Worm (Caenorhabditis elegans) whole organism, young adult: ENCODE results near the gene Y54G2A.12.

Source experiments
- B0035.1 ChIP-seq: sonication (generic microtip); optimal IDR thresholded peaks from 2 replicates; lab custom pipeline; 2016; ENCODE audit warnings: missing genetic modification characterization, mild to moderate bottlenecking, missing compliant biosample characterization, missing genotype, missing genetic modification reagents
- B0261.1 ChIP-seq: sonication (generic microtip); optimal IDR thresholded peaks from 2 replicates; lab custom pipeline; 2016; ENCODE audit warnings: mild to moderate bottlenecking, missing genetic modification characterization, moderate library complexity, missing compliant biosample characterization
- B0336.3 ChIP-seq: fragments of 200-800 bp; sonication (Bioruptor generic); IDR thresholded peaks from 2 replicates; pipeline ENCODE4 v1.3.6; 2022; ENCODE audit warnings: missing genetic modification characterization, missing compliant biosample characterization
- F49E8.2 ChIP-seq: sonication (generic microtip); optimal IDR thresholded peaks from 3 replicates; lab custom pipeline; 2017; ENCODE audit warnings: missing genetic modification characterization, mild to moderate bottlenecking, missing compliant biosample characterization, antibody characterized with exemption, moderate library complexity; ENCODE audit not compliant: insufficient read depth
- F52B5.7 ChIP-seq: sonication (generic microtip); optimal IDR thresholded peaks from 2 replicates; lab custom pipeline; 2016; ENCODE audit warnings: mild to moderate bottlenecking, missing genetic modification characterization, missing compliant biosample characterization
- F55B11.4 ChIP-seq: sonication (generic microtip); optimal IDR thresholded peaks from 2 replicates; lab custom pipeline; 2016; ENCODE audit warnings: missing compliant biosample characterization, missing genetic modification characterization, borderline replicate concordance; ENCODE audit not compliant: insufficient read depth
- F57C9.4 ChIP-seq: sonication (generic microtip); optimal IDR thresholded peaks from 2 replicates; lab custom pipeline; 2017; ENCODE audit warnings: mild to moderate bottlenecking, missing genetic modification characterization, missing compliant biosample characterization
- Y67H2A.10 ChIP-seq: fragments of 200-800 bp; sonication (Bioruptor generic); conservative IDR thresholded peaks from 2 replicates; pipeline ENCODE4 v1.3.6; 2022; ENCODE audit warnings: missing genetic modification reagents, missing genetic modification characterization, missing compliant biosample characterization
- athp-1 ChIP-seq: sonication (generic microtip); optimal IDR thresholded peaks from 2 replicates; lab custom pipeline; 2017; ENCODE audit warnings: mild to moderate bottlenecking, missing genetic modification characterization, missing compliant biosample characterization
- attf-6 ChIP-seq: fragments of 200-800 bp; sonication (Bioruptor generic); IDR thresholded peaks from 2 replicates; pipeline ENCODE4 v1.3.6; 2022; ENCODE audit warnings: missing genetic modification reagents, missing genetic modification characterization, missing compliant biosample characterization
- bed-2 ChIP-seq: fragments of 200-800 bp; sonication (Bioruptor generic); IDR thresholded peaks from 2 replicates; pipeline ENCODE4 v1.3.6; 2022; ENCODE audit warnings: missing genetic modification reagents, missing genetic modification characterization, missing compliant biosample characterization
- ccch-3 ChIP-seq: fragments of 200-800 bp; sonication (Bioruptor generic); optimal IDR thresholded peaks from 2 replicates; lab custom pipeline; 2018; ENCODE audit warnings: mild to moderate bottlenecking, missing genetic modification characterization, missing compliant biosample characterization
- cebp-2 ChIP-seq: fragments of 200-800 bp; sonication (Bioruptor generic); IDR thresholded peaks from 2 replicates; pipeline ENCODE4 v1.3.6; 2022; ENCODE audit warnings: missing genetic modification characterization, missing compliant biosample characterization
- ceh-100 ChIP-seq: fragments of 200-800 bp; sonication (Bioruptor generic); IDR thresholded peaks from 2 replicates; pipeline ENCODE4 v1.3.6; 2022; ENCODE audit warnings: missing genetic modification reagents, missing genetic modification characterization, missing compliant biosample characterization
- ceh-27 ChIP-seq: fragments of 200-800 bp; sonication (Bioruptor generic); optimal IDR thresholded peaks from 2 replicates; lab custom pipeline; 2018; ENCODE audit warnings: mild to moderate bottlenecking, missing genetic modification characterization, moderate library complexity, missing compliant biosample characterization
- ceh-79 ChIP-seq: sonication (generic microtip); optimal IDR thresholded peaks from 2 replicates; lab custom pipeline; 2017; ENCODE audit warnings: mild to moderate bottlenecking, missing genetic modification characterization, missing compliant biosample characterization
- ceh-91 ChIP-seq: fragments of 200-800 bp; sonication (Bioruptor generic); IDR thresholded peaks from 2 replicates; pipeline ENCODE4 v1.3.6; 2022; ENCODE audit warnings: missing genetic modification reagents, missing genetic modification characterization, missing compliant biosample characterization
- die-1 ChIP-seq: sonication (generic microtip); optimal IDR thresholded peaks from 2 replicates; lab custom pipeline; 2016; ENCODE audit warnings: missing genotype, mild to moderate bottlenecking, missing genetic modification characterization, missing compliant biosample characterization
- dox-1 ChIP-seq: fragments of 200-800 bp; sonication (Bioruptor generic); IDR thresholded peaks from 2 replicates; pipeline ENCODE4 v1.3.6; 2022; ENCODE audit warnings: missing genetic modification reagents, missing genetic modification characterization, missing compliant biosample characterization
- dpff-1 ChIP-seq: sonication (generic microtip); optimal IDR thresholded peaks from 2 replicates; lab custom pipeline; 2017; ENCODE audit warnings: mild to moderate bottlenecking, missing genetic modification characterization, missing compliant biosample characterization
- efl-1 ChIP-seq: fragments of 150-350 bp; optimal IDR thresholded peaks from 2 replicates; lab custom pipeline; 2014; ENCODE audit warnings: missing biosample characterization, missing genetic modification reagents, missing genetic modification characterization
- ekl-4 ChIP-seq: fragments of 200-800 bp; sonication (Bioruptor generic); IDR thresholded peaks from 2 replicates; pipeline ENCODE4 v1.3.6; 2022; ENCODE audit warnings: missing genetic modification reagents, missing genetic modification characterization, missing compliant biosample characterization
- fkh-3 ChIP-seq: sonication (generic microtip); optimal IDR thresholded peaks from 2 replicates; lab custom pipeline; 2016; ENCODE audit warnings: mild to moderate bottlenecking, missing genetic modification characterization, missing compliant biosample characterization
- hrde-1 ChIP-seq: sonication (generic microtip); optimal IDR thresholded peaks from 2 replicates; lab custom pipeline; 2016; ENCODE audit warnings: missing genetic modification characterization, mild to moderate bottlenecking, missing compliant biosample characterization, moderate library complexity, missing genotype, missing genetic modification reagents, borderline replicate concordance
- let-607 ChIP-seq, 2 experiments: fragments of 200-800 bp in 1 of 2; sonication (Bioruptor generic) in 1 of 2; sonication (generic microtip) in 1 of 2; optimal IDR thresholded peaks; 2 replicates each; lab custom pipeline; 2016 to 2018; ENCODE audit warnings: mild to moderate bottlenecking in 2 of 2, missing compliant biosample characterization in 2 of 2, missing genetic modification characterization in 2 of 2, moderate library complexity in 2 of 2, missing genotype in 1 of 2
- lin-40 ChIP-seq: sonication (generic microtip); optimal IDR thresholded peaks from 2 replicates; lab custom pipeline; 2016; ENCODE audit warnings: missing genetic modification characterization, mild to moderate bottlenecking, missing compliant biosample characterization, missing genotype, missing genetic modification reagents
- lin-54 ChIP-seq: fragments of 200-800 bp; sonication (Bioruptor generic); optimal IDR thresholded peaks from 2 replicates; lab custom pipeline; 2018; ENCODE audit warnings: mild to moderate bottlenecking, missing genetic modification characterization, missing compliant biosample characterization
- lsy-27 ChIP-seq: sonication (generic microtip); optimal IDR thresholded peaks from 2 replicates; lab custom pipeline; 2017; ENCODE audit warnings: missing genetic modification characterization, mild to moderate bottlenecking, missing compliant biosample characterization, antibody characterized with exemption, missing genotype, borderline replicate concordance; ENCODE audit not compliant: insufficient read depth
- madf-6 ChIP-seq: fragments of 200-800 bp; sonication (Bioruptor generic); IDR thresholded peaks from 2 replicates; pipeline ENCODE4 v1.3.6; 2022; ENCODE audit warnings: missing genetic modification reagents, missing genetic modification characterization, missing compliant biosample characterization
- mel-28 ChIP-seq: sonication (generic microtip); optimal IDR thresholded peaks from 2 replicates; lab custom pipeline; 2016; ENCODE audit warnings: borderline replicate concordance, mild to moderate bottlenecking, missing genetic modification characterization, missing compliant biosample characterization
- mxl-1 ChIP-seq: sonication (generic microtip); optimal IDR thresholded peaks from 2 replicates; lab custom pipeline; 2016; ENCODE audit warnings: missing genetic modification characterization, missing compliant biosample characterization
- nfya-1 ChIP-seq: sonication (generic microtip); optimal IDR thresholded peaks from 2 replicates; lab custom pipeline; 2017; ENCODE audit warnings: antibody characterized with exemption, missing compliant biosample characterization, missing genetic modification characterization, borderline replicate concordance; ENCODE audit not compliant: insufficient read depth
- nhr-120 ChIP-seq: fragments of 200-800 bp; sonication (Bioruptor generic); IDR thresholded peaks from 2 replicates; pipeline ENCODE4 v1.3.6; 2022; ENCODE audit warnings: missing genetic modification characterization, missing compliant biosample characterization
- nhr-80 ChIP-seq: sonication (generic microtip); optimal IDR thresholded peaks from 2 replicates; lab custom pipeline; 2016; ENCODE audit warnings: missing genetic modification characterization, missing compliant biosample characterization
- nhr-90 ChIP-seq: sonication (generic microtip); optimal IDR thresholded peaks from 2 replicates; lab custom pipeline; 2016; ENCODE audit warnings: missing genotype, mild to moderate bottlenecking, missing genetic modification characterization, missing compliant biosample characterization
- rpc-1 ChIP-seq, 2 experiments: fragments of 150-350 bp in 1 of 2; sonication (generic microtip) in 1 of 2; optimal IDR thresholded peaks; 2 replicates each; lab custom pipeline; 2014 to 2018; ENCODE audit warnings: missing biosample characterization in 1 of 2, missing genetic modification characterization in 1 of 2, missing genetic modification reagents in 1 of 2, missing genotype in 1 of 2
- snpc-4 ChIP-seq, 5 experiments: fragments of 150-350 bp in 1 of 5; sonication (generic microtip) in 4 of 5; optimal IDR thresholded peaks; 2 replicates each; lab custom pipeline; 2014 to 2018; ENCODE audit warnings: missing genetic modification characterization in 5 of 5, missing biosample characterization in 3 of 5, antibody characterized with exemption in 2 of 5, mild to moderate bottlenecking in 2 of 5, missing compliant biosample characterization in 2 of 5, missing genotype in 2 of 5, moderate library complexity in 2 of 5, missing genetic modification reagents in 1 of 5
- zfh-2 ChIP-seq: fragments of 200-800 bp; sonication (Bioruptor generic); conservative IDR thresholded peaks from 2 replicates; pipeline ENCODE4 v1.3.6; 2022; ENCODE audit warnings: missing genetic modification reagents, missing genetic modification characterization, missing compliant biosample characterization
- ztf-22 ChIP-seq: fragments of 200-800 bp; sonication (Bioruptor generic); optimal IDR thresholded peaks from 2 replicates; lab custom pipeline; 2018; ENCODE audit warnings: mild to moderate bottlenecking, missing genetic modification characterization, moderate library complexity, missing compliant biosample characterization
- ztf-26 ChIP-seq: sonication (generic microtip); optimal IDR thresholded peaks from 2 replicates; lab custom pipeline; 2017; ENCODE audit warnings: missing genetic modification characterization, missing compliant biosample characterization

Y54G2A.12 gene

ce11 chrIV:2770835-2771234 is 11.8 kb downstream of the Y54G2A.12 start:
- TF ChIP-seq attf-6, result no peak
- TF ChIP-seq mel-28 (tag; lab: Kevin White, UChicago), result no peak
- no peak for TF ChIP-seq snpc-4 (GFP tag; optimal IDR thresholded peaks at IDR 0.05; lab: Kevin White, UChicago)
- no peak for TF ChIP-seq snpc-4 (tag; optimal IDR thresholded peaks at IDR 0.05; lab: Kevin White, UChicago)
- TF ChIP-seq nfya-1 (tag; lab: Kevin White, UChicago), result no peak
- TF ChIP-seq cebp-2 (GFP tag; lab: Robert Waterston, UW), result 0 out of 2 replicates have a peak, but pooled peaks have one; percentile 59
- no peak for TF ChIP-seq ceh-91
- no peak for TF ChIP-seq B0035.1 (tag; lab: Kevin White, UChicago)
- no peak for TF ChIP-seq nhr-90 (tag; lab: Kevin White, UChicago)
- peak; percentile 23 for TF ChIP-seq fkh-3 (tag; lab: Kevin White, UChicago)
- TF ChIP-seq ekl-4 (GFP tag; lab: Robert Waterston, UW), result no peak
- no peak for TF ChIP-seq F55B11.4 (tag; lab: Kevin White, UChicago)
- no peak for TF ChIP-seq ztf-22 (GFP tag; lab: Kevin White, UChicago)
- 0 out of 2 replicates have a peak, but pooled peaks have one; percentile 11 for TF ChIP-seq B0336.3 (GFP tag; lab: Robert Waterston, UW)
- peak; percentile 51 for TF ChIP-seq ceh-79 (tag; lab: Kevin White, UChicago)
- TF ChIP-seq madf-6 (GFP tag; lab: Robert Waterston, UW), result no peak
- TF ChIP-seq F52B5.7 (tag; lab: Kevin White, UChicago), result no peak
- peak; percentile 12 for TF ChIP-seq ztf-26 (tag; lab: Kevin White, UChicago)
- no peak for TF ChIP-seq athp-1 (tag; lab: Kevin White, UChicago)
- no peak for TF ChIP-seq mxl-1
- no peak for TF ChIP-seq lsy-27
- 0 out of 2 replicates have a peak, but pooled peaks have one; percentile 10 for TF ChIP-seq Y67H2A.10 (GFP tag; lab: Robert Waterston, UW)
- TF ChIP-seq F57C9.4, result no peak
- no peak for TF ChIP-seq ceh-100 (GFP tag; lab: Robert Waterston, UW)
- peak; percentile 78 for TF ChIP-seq zfh-2 (GFP tag; lab: Robert Waterston, UW)
- no peak for TF ChIP-seq ccch-3 (GFP tag; lab: Kevin White, UChicago)
- no peak for TF ChIP-seq lin-54
- TF ChIP-seq B0261.1, result no peak
- TF ChIP-seq lin-40, result no peak
- TF ChIP-seq rpc-1 (optimal IDR thresholded peaks at IDR 0.05; lab: Kevin White, UChicago), result no peak
- TF ChIP-seq rpc-1 (tag; optimal IDR thresholded peaks at IDR 0.05; lab: Kevin White, UChicago), result no peak
- TF ChIP-seq efl-1 (GFP tag; lab: Kevin White, UChicago), result no peak
- TF ChIP-seq F49E8.2 (tag; lab: Kevin White, UChicago), result no peak
- TF ChIP-seq nhr-80, result no peak
- TF ChIP-seq dox-1 (GFP tag; lab: Robert Waterston, UW), result no peak
- TF ChIP-seq die-1, result no peak
- no peak for TF ChIP-seq ceh-27 (GFP tag; lab: Kevin White, UChicago)
- TF ChIP-seq nhr-120 (GFP tag; lab: Robert Waterston, UW), result 0 out of 2 replicates have a peak, but pooled peaks have one; percentile 27
- TF ChIP-seq let-607 (tag; optimal IDR thresholded peaks at IDR 0.05; lab: Kevin White, UChicago), result no peak
- TF ChIP-seq hrde-1 (tag; lab: Kevin White, UChicago), result no peak
- no peak for TF ChIP-seq bed-2 (GFP tag; lab: Robert Waterston, UW)
- TF ChIP-seq dpff-1 (tag; lab: Kevin White, UChicago), result no peak
